Fruit fly (Drosophila melanogaster): Measurements from ENCODE around the gene Grip91.

The Grip91 gene

DNA sequence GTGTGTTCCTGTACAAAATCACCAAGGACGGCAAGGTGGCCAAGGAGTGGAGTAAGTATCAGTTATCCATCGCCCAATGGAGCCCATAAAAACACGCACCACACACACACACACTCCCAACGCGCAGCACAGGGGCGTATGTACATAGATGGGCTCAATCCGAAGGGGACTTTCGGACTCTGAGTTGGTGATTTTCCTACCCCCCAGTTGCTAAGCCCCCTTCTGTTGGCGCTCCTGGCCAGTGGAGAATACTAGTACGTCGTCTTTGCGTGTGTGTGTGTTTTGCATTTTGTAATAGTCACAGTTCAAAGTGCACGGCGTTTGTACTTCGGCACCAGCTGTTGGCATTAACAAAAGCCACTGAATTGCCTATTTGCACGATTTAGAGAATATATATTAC lies 4.4 kb downstream of the Grip91 start (continued):
- peak; percentile 89 for TF ChIP-seq CG7368 (GFP tag; optimal IDR thresholded peaks at IDR 0.05)
- peak; percentile 79 for TF ChIP-seq CG1621 (tag; optimal IDR thresholded peaks at IDR 0.05)
- TF ChIP-seq Lpt (GFP tag; optimal IDR thresholded peaks at IDR 0.05), result peak; percentile 76
- TF ChIP-seq eg (GFP tag; IDR thresholded peaks at IDR 0.05), result peak; percentile 94
- TF ChIP-seq Smox (GFP tag; optimal IDR thresholded peaks at IDR 0.05), result peak; percentile 68
- peak; percentile 87 for TF ChIP-seq CG3919 (GFP tag; optimal IDR thresholded peaks at IDR 0.05)
- peak; percentile 75 for TF ChIP-seq cyc (GFP tag; optimal IDR thresholded peaks at IDR 0.05)
- peak; percentile 79 for TF ChIP-seq CG15336 (GFP tag; IDR thresholded peaks at IDR 0.05)
- TF ChIP-seq CG3032 (tag; optimal IDR thresholded peaks at IDR 0.05), result peak; percentile 71
- TF ChIP-seq CG32006 (GFP tag; optimal IDR thresholded peaks at IDR 0.05), result peak; percentile 83
- TF ChIP-seq achi (GFP tag; optimal IDR thresholded peaks at IDR 0.05), result peak; percentile 75

DNA sequence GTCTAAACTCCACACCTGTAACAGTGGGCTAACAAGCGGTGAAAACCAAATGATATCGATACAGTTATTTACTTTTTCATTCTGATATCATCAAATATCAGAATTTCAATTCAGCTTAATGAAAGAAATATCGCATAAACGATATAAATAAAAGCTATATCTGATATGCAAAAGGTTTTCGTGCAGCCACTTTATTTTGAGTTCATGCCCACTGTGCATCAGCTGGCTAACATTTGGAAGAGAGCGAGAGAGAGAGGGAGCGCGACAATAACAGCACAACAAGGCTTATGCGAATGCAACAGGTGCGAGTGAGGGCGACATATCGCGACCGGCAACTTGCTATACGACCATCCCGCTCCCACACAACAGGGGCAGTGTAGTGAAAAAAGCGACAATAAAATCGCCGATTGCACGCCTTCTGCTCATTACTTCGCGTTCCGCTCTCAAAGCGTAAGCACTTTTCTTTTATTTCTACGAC lies 5.0 kb downstream of the Grip91 start, which contains the start of gene CG11151:
Gene CG11151, plus strand, starts transcription at position 334 of the 478 bp plus-strand sequence.
- peak; percentile 96 for TF ChIP-seq achi (GFP tag; optimal IDR thresholded peaks at IDR 0.05)
- peak; percentile 89 for TF ChIP-seq fd85E (GFP tag; optimal IDR thresholded peaks at IDR 0.05)
- TF ChIP-seq CG6276 (GFP tag; optimal IDR thresholded peaks at IDR 0.05), result peak; percentile 98
- TF ChIP-seq CG4318 (GFP tag; optimal IDR thresholded peaks at IDR 0.05), result peak; percentile 95
- peak; percentile 97 for TF ChIP-seq CG10669 (GFP tag; optimal IDR thresholded peaks at IDR 0.05)
- TF ChIP-seq salr (GFP tag; optimal IDR thresholded peaks at IDR 0.05), result peak; percentile 92 to 95
- peak; percentile 94 for TF ChIP-seq Eip93F (GFP tag; optimal IDR thresholded peaks at IDR 0.05)
- TF ChIP-seq OdsH (GFP tag; optimal IDR thresholded peaks at IDR 0.05), result peak; percentile 97
- peak; percentile 96 for TF ChIP-seq vri (GFP tag; optimal IDR thresholded peaks at IDR 0.05)
- peak; percentile 97 for TF ChIP-seq Hr39 (GFP tag; optimal IDR thresholded peaks at IDR 0.05)
- TF ChIP-seq Sox14 (GFP tag; optimal IDR thresholded peaks at IDR 0.05), result peak; percentile 98
- TF ChIP-seq cyc (GFP tag; optimal IDR thresholded peaks at IDR 0.05), result peak; percentile 95
- peak; percentile 97 for TF ChIP-seq net (GFP tag; optimal IDR thresholded peaks at IDR 0.05)
- TF ChIP-seq CG7368 (GFP tag; optimal IDR thresholded peaks at IDR 0.05), result peak; percentile 97
- peak; percentile 97 for TF ChIP-seq lz (GFP tag; optimal IDR thresholded peaks at IDR 0.05)
- peak; percentile 93 for TF ChIP-seq CG9139 (GFP tag; optimal IDR thresholded peaks at IDR 0.05)
- TF ChIP-seq Gug (GFP tag; IDR thresholded peaks at IDR 0.05), result peak; percentile 94
- TF ChIP-seq CG31627 (GFP tag; optimal IDR thresholded peaks at IDR 0.05), result peak; percentile 97
- TF ChIP-seq CG8632 (GFP tag; optimal IDR thresholded peaks at IDR 0.05), result peak; percentile 96
- TF ChIP-seq CG6163 (GFP tag; IDR thresholded peaks at IDR 0.05), result peak; percentile 97
- peak; percentile 97 for TF ChIP-seq Eip75B (GFP tag; optimal IDR thresholded peaks at IDR 0.05)
- peak; percentile 96 for TF ChIP-seq Hr4 (GFP tag; optimal IDR thresholded peaks at IDR 0.05)
- peak; percentile 97 for TF ChIP-seq CG6792 (GFP tag; optimal IDR thresholded peaks at IDR 0.05)
- peak; percentile 96 for TF ChIP-seq acj6 (GFP tag; optimal IDR thresholded peaks at IDR 0.05)
- TF ChIP-seq CG6854 (GFP tag; optimal IDR thresholded peaks at IDR 0.05), result peak; percentile 94
- peak; percentile 98 for TF ChIP-seq CG15336 (GFP tag; IDR thresholded peaks at IDR 0.05)
- TF ChIP-seq CG16779 (tag; optimal IDR thresholded peaks at IDR 0.05), result peak; percentile 94
- TF ChIP-seq CG6808 (GFP tag; optimal IDR thresholded peaks at IDR 0.05), result peak; percentile 90
- peak; percentile 95 to 96 for TF ChIP-seq ss (GFP tag; optimal IDR thresholded peaks at IDR 0.05)
- peak; percentile 93 for TF ChIP-seq CG3032 (tag; optimal IDR thresholded peaks at IDR 0.05)
- TF ChIP-seq CG11762 (GFP tag; optimal IDR thresholded peaks at IDR 0.05; ENCODE audit: insufficient read depth), result peak; percentile 96
- TF ChIP-seq CG3919 (GFP tag; optimal IDR thresholded peaks at IDR 0.05), result peak; percentile 95
- peak; percentile 94 for TF ChIP-seq dac (GFP tag; optimal IDR thresholded peaks at IDR 0.05)
- TF ChIP-seq svp (GFP tag), result peak; percentile 98
- TF ChIP-seq Eip78C (GFP tag), result peak; percentile 99
- peak; percentile 98 for TF ChIP-seq Met (GFP tag; optimal IDR thresholded peaks at IDR 0.05)
- TF ChIP-seq Ets21C (GFP tag; optimal IDR thresholded peaks at IDR 0.05), result peak; percentile 97
- TF ChIP-seq esn (GFP tag; optimal IDR thresholded peaks at IDR 0.05), result peak; percentile 97
- TF ChIP-seq CG10631 (GFP tag; optimal IDR thresholded peaks at IDR 0.05), result peak; percentile 96
- peak; percentile 97 for TF ChIP-seq Sox102F (GFP tag; optimal IDR thresholded peaks at IDR 0.05)
- peak; percentile 91 for TF ChIP-seq CG11902 (GFP tag; optimal IDR thresholded peaks at IDR 0.05)
- peak; percentile 91 for TF ChIP-seq spab (GFP tag; optimal IDR thresholded peaks at IDR 0.05)
- TF ChIP-seq CG34406 (GFP tag; optimal IDR thresholded peaks at IDR 0.05), result peak; percentile 96
- peak; percentile 94 for TF ChIP-seq CG11294 (GFP tag; IDR thresholded peaks at IDR 0.05)

Measured in whole organism, prepupa.